Fruit fly (Drosophila melanogaster): ENCODE data around the gene eff.

eff gene

DNA sequence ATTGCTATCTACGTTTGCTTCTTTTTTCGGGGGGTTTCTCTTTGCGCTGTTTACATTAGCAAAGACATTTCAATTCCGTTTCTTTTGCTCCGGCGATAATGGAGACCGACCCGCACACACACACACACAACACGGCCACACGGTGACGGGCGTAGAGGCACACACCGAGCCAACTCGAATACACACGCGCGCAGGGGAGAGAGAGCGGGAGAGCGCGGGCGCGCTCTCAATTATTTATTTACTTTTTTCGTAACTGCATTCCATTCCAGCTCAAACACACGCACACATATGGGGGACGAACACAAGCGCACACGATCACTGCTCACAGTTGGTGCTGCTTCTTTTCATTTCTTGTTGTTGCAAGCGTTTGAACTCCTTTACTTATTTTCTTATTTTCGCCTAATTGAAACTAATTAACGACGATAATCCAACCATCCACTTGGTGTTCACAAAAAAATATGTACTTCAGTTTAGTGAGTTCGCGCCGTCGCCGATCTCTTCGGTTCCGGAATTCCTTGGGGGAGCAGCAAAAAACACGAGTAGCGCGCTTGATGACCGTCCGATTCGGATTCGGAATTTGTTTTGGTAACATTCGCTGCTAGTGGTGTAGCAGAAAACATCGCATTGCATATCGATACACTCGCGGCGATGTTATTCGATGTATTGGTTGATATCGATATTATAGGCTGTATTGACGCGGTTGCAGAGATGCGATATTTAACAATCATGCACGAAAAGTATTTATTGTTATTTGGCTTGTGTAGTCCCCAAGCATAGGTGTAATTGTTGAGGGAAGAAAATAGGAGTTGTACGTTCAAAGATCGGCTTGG is 17.2 kb downstream of the eff start, which contains the start of gene kibra (continued):
- peak; percentile 32 for TF ChIP-seq CG6276 (GFP tag; optimal IDR thresholded peaks at IDR 0.05)
- peak; percentile 78 for TF ChIP-seq Hr39 (GFP tag; optimal IDR thresholded peaks at IDR 0.05)
- TF ChIP-seq Eip75B (GFP tag; optimal IDR thresholded peaks at IDR 0.05), result peak; percentile 37
- no peak for TF ChIP-seq Lpt (GFP tag; optimal IDR thresholded peaks at IDR 0.05)
- peak; percentile 33 for TF ChIP-seq dsx (GFP tag; optimal IDR thresholded peaks at IDR 0.05; ENCODE audit: poor library complexity, severe bottlenecking)
- TF ChIP-seq CG6163 (GFP tag; IDR thresholded peaks at IDR 0.05), result no peak
- TF ChIP-seq eg (GFP tag; IDR thresholded peaks at IDR 0.05), result no peak
- TF ChIP-seq Ets96B (tag; optimal IDR thresholded peaks at IDR 0.05), result peak; percentile 23
- TF ChIP-seq CG9139 (GFP tag; optimal IDR thresholded peaks at IDR 0.05), result peak; percentile 33
- TF ChIP-seq fd59A (GFP tag; optimal IDR thresholded peaks at IDR 0.05), result no peak
- peak; percentile 51 for TF ChIP-seq Sox14 (GFP tag; optimal IDR thresholded peaks at IDR 0.05)
- no peak for TF ChIP-seq CG4318 (GFP tag; optimal IDR thresholded peaks at IDR 0.05)
- peak; percentile 39 for TF ChIP-seq Smox (GFP tag; optimal IDR thresholded peaks at IDR 0.05)
- TF ChIP-seq Ets21C (GFP tag; optimal IDR thresholded peaks at IDR 0.05), result peak; percentile 53
- TF ChIP-seq OdsH (GFP tag; optimal IDR thresholded peaks at IDR 0.05), result peak; percentile 54
- peak; percentile 57 for TF ChIP-seq esn (GFP tag; optimal IDR thresholded peaks at IDR 0.05)
- TF ChIP-seq CG31627 (GFP tag; optimal IDR thresholded peaks at IDR 0.05), result peak; percentile 67
- no peak for TF ChIP-seq CG34406 (GFP tag; optimal IDR thresholded peaks at IDR 0.05)
- TF ChIP-seq Sox15 (GFP tag; optimal IDR thresholded peaks at IDR 0.05), result peak; percentile 43
- peak; percentile 55 for TF ChIP-seq Hr4 (GFP tag; optimal IDR thresholded peaks at IDR 0.05)
- TF ChIP-seq salr (GFP tag; optimal IDR thresholded peaks at IDR 0.05), result no peak
- peak; percentile 67 for TF ChIP-seq CG1621 (tag; optimal IDR thresholded peaks at IDR 0.05)
- no peak for TF ChIP-seq Blimp-1 (GFP tag; optimal IDR thresholded peaks at IDR 0.05)

DNA sequence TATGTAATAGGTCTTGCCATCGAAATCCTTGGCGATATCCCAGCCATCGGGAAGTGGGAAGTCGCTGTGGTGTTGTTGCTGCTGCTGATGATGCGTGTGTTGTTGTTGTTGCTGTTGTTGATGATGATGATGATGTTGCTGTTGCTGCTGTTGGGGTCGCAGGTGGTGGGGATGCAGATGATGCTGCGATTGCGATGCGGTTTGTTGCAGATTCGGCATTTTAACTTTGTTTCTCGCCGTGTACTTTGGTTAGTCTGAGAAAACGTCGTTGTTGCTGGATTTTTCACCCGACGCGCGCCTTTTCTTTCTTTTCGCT is 17.8 kb downstream of the eff start:
- TF ChIP-seq CG8632 (GFP tag; optimal IDR thresholded peaks at IDR 0.05), result no peak
- TF ChIP-seq CG6792 (GFP tag; optimal IDR thresholded peaks at IDR 0.05), result no peak
- TF ChIP-seq Sox15 (GFP tag; optimal IDR thresholded peaks at IDR 0.05), result no peak
- TF ChIP-seq CG6854 (GFP tag; optimal IDR thresholded peaks at IDR 0.05), result no peak
- peak; percentile 32 for TF ChIP-seq CG31627 (GFP tag; optimal IDR thresholded peaks at IDR 0.05)
- TF ChIP-seq esn (GFP tag; optimal IDR thresholded peaks at IDR 0.05), result no peak
- TF ChIP-seq CG1621 (tag; optimal IDR thresholded peaks at IDR 0.05), result no peak
- TF ChIP-seq achi (GFP tag; optimal IDR thresholded peaks at IDR 0.05), result no peak
- peak; percentile 10 for TF ChIP-seq CG32006 (GFP tag; optimal IDR thresholded peaks at IDR 0.05)
- TF ChIP-seq Eip93F (GFP tag; optimal IDR thresholded peaks at IDR 0.05), result no peak
- TF ChIP-seq svp (GFP tag), result peak; percentile 88

DNA sequence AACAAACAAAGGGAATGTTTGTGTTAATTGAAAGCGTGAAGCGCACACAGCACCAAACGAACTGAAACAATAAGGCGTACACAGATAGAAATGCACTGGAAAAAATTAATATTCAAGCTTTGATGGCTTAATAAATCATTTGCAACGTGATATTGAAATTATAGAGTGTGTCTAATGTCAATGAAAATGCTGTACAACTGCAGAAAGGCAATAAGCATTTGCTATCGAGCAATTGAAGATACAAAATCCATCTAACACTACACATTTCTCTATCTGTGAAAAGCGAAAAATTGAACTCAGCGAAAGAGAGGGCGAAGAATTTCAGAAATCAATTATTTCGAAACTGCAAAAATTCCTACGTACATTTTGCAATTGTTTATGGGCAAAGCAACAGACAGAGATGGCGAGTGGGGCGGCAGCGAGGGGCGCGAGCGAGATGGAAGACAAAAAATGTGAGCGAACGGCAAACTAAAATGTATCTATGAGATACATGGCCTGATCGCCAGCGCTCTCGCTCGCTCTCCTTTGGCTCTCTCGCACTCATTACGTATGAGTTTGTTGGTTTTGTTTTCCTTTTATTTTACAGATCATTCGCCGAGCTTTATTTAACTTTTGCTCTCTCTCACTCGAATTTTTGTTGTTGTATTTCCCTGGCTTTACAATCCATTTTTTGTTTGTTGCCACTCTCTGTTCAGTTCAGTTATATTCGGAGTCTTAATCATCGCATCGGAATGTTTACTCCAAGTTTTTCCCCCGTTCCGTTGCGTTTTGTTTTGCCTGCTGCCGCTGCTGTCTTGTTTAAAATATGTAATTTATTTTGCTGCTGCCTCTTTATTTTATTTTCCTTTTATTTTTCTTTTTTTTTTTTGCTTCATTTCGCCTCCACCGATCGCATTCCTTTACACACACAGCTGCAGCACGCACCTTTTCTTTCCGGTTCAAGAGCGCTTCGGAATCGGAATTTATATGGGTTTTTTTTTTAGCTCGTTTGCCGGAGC is 18.9 kb downstream of the eff start:
- TF ChIP-seq acj6 (GFP tag; optimal IDR thresholded peaks at IDR 0.05) (peak; percentile 63), Blimp-1 (GFP tag; optimal IDR thresholded peaks at IDR 0.05) (no peak), CG6808 (GFP tag; optimal IDR thresholded peaks at IDR 0.05) (peak; percentile 37), CG8319 (GFP tag; optimal IDR thresholded peaks at IDR 0.05) (no peak), CG8632 (GFP tag; optimal IDR thresholded peaks at IDR 0.05) (peak; percentile 47), Hr38 (GFP tag; optimal IDR thresholded peaks at IDR 0.05) (no peak), CG3032 (tag; optimal IDR thresholded peaks at IDR 0.05) (peak; percentile 34), CG32006 (GFP tag; optimal IDR thresholded peaks at IDR 0.05) (peak; percentile 74), pdm3 (GFP tag; optimal IDR thresholded peaks at IDR 0.05) (peak; percentile 72), net (GFP tag; optimal IDR thresholded peaks at IDR 0.05) (peak; percentile 49), CG11294 (GFP tag; IDR thresholded peaks at IDR 0.05) (peak; percentile 46; the same call in 1 of the 2 replicates), dsx (GFP tag; optimal IDR thresholded peaks at IDR 0.05; ENCODE audit: poor library complexity, severe bottlenecking) (peak; percentile 58), Hr4 (GFP tag; optimal IDR thresholded peaks at IDR 0.05) (peak; percentile 68), spab (GFP tag; optimal IDR thresholded peaks at IDR 0.05) (no peak), CG3919 (GFP tag; optimal IDR thresholded peaks at IDR 0.05) (peak; percentile 58), CG10631 (GFP tag; optimal IDR thresholded peaks at IDR 0.05) (peak; percentile 68), dac (GFP tag; optimal IDR thresholded peaks at IDR 0.05) (peak; percentile 52), Ets96B (tag; optimal IDR thresholded peaks at IDR 0.05) (peak; percentile 50), cyc (GFP tag; optimal IDR thresholded peaks at IDR 0.05) (peak; percentile 51), fd85E (GFP tag; optimal IDR thresholded peaks at IDR 0.05) (peak; percentile 27), salr (GFP tag; optimal IDR thresholded peaks at IDR 0.05) (peak in 1 of 2 experiments; percentile 68), CG4318 (GFP tag; optimal IDR thresholded peaks at IDR 0.05) (peak; percentile 57), Sox15 (GFP tag; optimal IDR thresholded peaks at IDR 0.05) (peak; percentile 46)
